Fruit fly (Drosophila melanogaster): ENCODE data around the gene CG33252.

dm6 chrX:16871808-16872207, 25.2 kb downstream of the CG33252 start:
- TF ChIP-seq Pif1A (GFP tag; optimal IDR thresholded peaks at IDR 0.05) (peak; percentile 79), rn (GFP tag; IDR thresholded peaks at IDR 0.05) (peak; percentile 70), D1 (tag; optimal IDR thresholded peaks at IDR 0.05) (peak; percentile 46), CG8301 (tag; optimal IDR thresholded peaks at IDR 0.05) (peak; percentile 74), CG14655 (GFP tag; optimal IDR thresholded peaks at IDR 0.05) (peak; percentile 82), Pif1B (GFP tag; optimal IDR thresholded peaks at IDR 0.05) (peak; percentile 68), fd96Ca (GFP tag; IDR thresholded peaks at IDR 0.05) (peak; percentile 75; the same call in 2 of the 3 replicates)

Data from whole organism, pupa.